Worm (Caenorhabditis elegans) whole organism, mixed stage, embryonic: ENCODE data around the gene plpr-1.

Experiments
- ces-1 ChIP-seq: fragments of 150-350 bp; optimal IDR thresholded peaks from 2 replicates; lab custom pipeline; 2014; ENCODE audit warnings: missing biosample characterization, missing genetic modification reagents, missing genetic modification characterization
- elt-1 ChIP-seq: sonication (generic microtip); optimal IDR thresholded peaks from 2 replicates; lab custom pipeline; 2017; ENCODE audit warnings: missing genetic modification characterization, mild to moderate bottlenecking, missing compliant biosample characterization, antibody characterized with exemption, moderate library complexity, borderline replicate concordance; ENCODE audit not compliant: insufficient read depth
- elt-3 ChIP-seq: fragments of 150-350 bp; optimal IDR thresholded peaks from 2 replicates; lab custom pipeline; 2014; ENCODE audit warnings: missing biosample characterization, missing genetic modification characterization
- lin-13 ChIP-seq: fragments of 150-350 bp; optimal IDR thresholded peaks from 2 replicates; lab custom pipeline; 2014; ENCODE audit warnings: missing biosample characterization, missing genetic modification characterization
- nhr-12 ChIP-seq: fragments of 150-350 bp; optimal IDR thresholded peaks from 2 replicates; lab custom pipeline; 2014; ENCODE audit warnings: missing biosample characterization, missing genetic modification characterization
- nhr-237 ChIP-seq: fragments of 150-350 bp; optimal IDR thresholded peaks from 2 replicates; lab custom pipeline; 2014; ENCODE audit warnings: missing biosample characterization, missing genetic modification characterization
- nhr-28 ChIP-seq: fragments of 150-350 bp; optimal IDR thresholded peaks from 2 replicates; lab custom pipeline; 2014; ENCODE audit warnings: missing biosample characterization, missing genetic modification characterization
- unc-39 ChIP-seq: fragments of 150-350 bp; optimal IDR thresholded peaks from 2 replicates; lab custom pipeline; 2014; ENCODE audit warnings: missing biosample characterization, missing genetic modification characterization

DNA sequence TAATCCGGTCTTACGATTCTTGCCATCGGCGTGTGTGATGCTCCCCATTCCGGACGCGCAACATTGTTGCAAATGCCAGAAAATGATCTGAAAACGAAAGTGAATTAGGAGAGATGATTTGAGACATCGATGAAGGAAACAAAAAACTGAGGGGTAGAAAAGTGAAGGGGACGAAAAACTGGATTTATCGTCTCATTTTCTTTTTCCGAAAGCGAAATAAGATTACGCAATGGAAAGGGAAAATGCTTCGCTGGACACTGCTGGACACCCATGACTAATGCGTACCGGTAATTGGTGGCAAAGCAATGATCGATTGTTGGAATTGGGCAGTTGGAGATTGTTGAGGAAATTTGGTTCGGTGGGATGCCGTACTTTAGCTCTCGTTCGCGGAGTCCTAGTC lies 24.4 kb downstream of the plpr-1 start:
- TF ChIP-seq lin-13 (tag; lab: Kevin White, UChicago) (no peak), elt-1 (no peak), unc-39 (tag; lab: Kevin White, UChicago) (no peak), ces-1 (GFP tag; lab: Kevin White, UChicago) (no peak), nhr-12 (tag; lab: Kevin White, UChicago) (no peak), nhr-237 (tag; lab: Kevin White, UChicago) (no peak), elt-3 (no peak), nhr-28 (tag; lab: Kevin White, UChicago) (no peak)
